Fruit fly (Drosophila melanogaster) Kc167 (cell line): ENCODE results near the gene Nazo.

Experiments
- Myc ChIP-seq: fragments of >200 bp; optimal IDR thresholded peaks from 2 replicates; lab custom pipeline; 2017; ENCODE audit warnings: missing external identifiers
- h ChIP-seq: fragments of >200 bp; optimal IDR thresholded peaks from 3 replicates; lab custom pipeline; 2018; ENCODE audit warnings: missing external identifiers
- psq ChIP-seq: fragments of >200 bp; optimal IDR thresholded peaks from 2 replicates; lab custom pipeline; 2017; ENCODE audit warnings: missing external identifiers

DNA sequence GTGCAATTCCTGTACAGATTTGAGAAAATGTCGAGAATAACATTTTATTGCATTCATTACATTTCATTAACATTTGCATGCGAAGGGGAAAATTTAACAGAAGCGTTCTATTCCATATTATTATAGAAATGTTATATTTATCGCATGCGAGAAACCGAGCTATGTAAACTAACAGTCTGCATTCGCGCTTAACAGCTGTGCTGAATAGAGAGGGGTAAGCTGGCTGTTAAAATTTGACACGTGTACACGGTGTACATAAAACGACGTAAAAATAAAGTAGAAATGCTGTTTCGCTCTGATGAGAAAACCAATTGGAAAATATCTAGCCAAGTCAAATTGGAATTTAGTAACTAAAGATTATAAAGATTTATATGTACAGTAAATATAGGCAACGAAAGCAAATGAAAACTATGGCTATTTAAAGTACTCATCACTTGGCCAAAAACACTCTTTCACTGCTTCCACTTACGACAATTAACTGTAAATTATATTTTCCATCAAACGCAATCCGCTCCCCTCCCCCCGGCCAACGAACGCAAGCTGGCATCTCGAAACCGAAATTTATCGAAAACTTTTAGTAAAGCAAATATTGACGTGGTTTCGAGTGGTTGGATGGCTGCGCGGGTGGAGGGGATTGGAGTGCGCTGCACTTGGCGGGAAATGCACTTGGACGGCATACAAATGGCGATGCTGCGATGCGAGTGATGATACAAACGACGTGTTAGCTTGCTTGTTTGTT, 18.7 kb downstream of the Nazo start:
- TF ChIP-seq psq (no peak), h (lab: Kevin White, UChicago) (no peak), Myc (lab: Kevin White, UChicago) (no peak)
